Worm (Caenorhabditis elegans) whole organism, L3 larva: ENCODE results near the gene C28H8.5.

Experiments used
- R02D3.7 ChIP-seq: fragments of 150-350 bp; optimal IDR thresholded peaks from 2 replicates; lab custom pipeline; 2014; ENCODE audit warnings: missing biosample characterization, missing genetic modification characterization
- aly-2 ChIP-seq: fragments of 150-350 bp; optimal IDR thresholded peaks from 2 replicates; lab custom pipeline; 2014; ENCODE audit warnings: missing biosample characterization, missing genetic modification characterization
- ama-1 ChIP-seq: fragments of 150-350 bp; optimal IDR thresholded peaks from 2 replicates; lab custom pipeline; 2018
- ceh-16 ChIP-seq: sonication (generic microtip); optimal IDR thresholded peaks from 2 replicates; lab custom pipeline; 2017; ENCODE audit warnings: missing biosample characterization, missing genetic modification characterization
- daf-12 ChIP-seq: fragments of 150-350 bp; optimal IDR thresholded peaks from 2 replicates; lab custom pipeline; 2014; ENCODE audit warnings: missing biosample characterization, missing genetic modification reagents, missing genetic modification characterization
- egl-5 ChIP-seq: fragments of 150-350 bp; optimal IDR thresholded peaks from 2 replicates; lab custom pipeline; 2017; ENCODE audit warnings: missing biosample characterization, missing genetic modification reagents, missing genetic modification characterization, inconsistent platforms
- elt-1 ChIP-seq: fragments of 150-350 bp; optimal IDR thresholded peaks from 2 replicates; lab custom pipeline; 2014; ENCODE audit warnings: missing biosample characterization, missing genetic modification characterization
- elt-2 ChIP-seq: sonication (generic microtip); optimal IDR thresholded peaks from 2 replicates; lab custom pipeline; 2016; ENCODE audit warnings: missing genetic modification reagents, mild to moderate bottlenecking, missing genetic modification characterization, missing compliant biosample characterization
- elt-3 ChIP-seq, 3 experiments: fragments of 150-350 bp in 1 of 3; sonication (generic microtip) in 2 of 3; optimal IDR thresholded peaks; 2 replicates in 2 of 3; 4 replicates in 1 of 3; lab custom pipeline; 2014 to 2017; ENCODE audit warnings: missing biosample characterization in 3 of 3, missing genetic modification characterization in 3 of 3
- eor-1 ChIP-seq, 2 experiments: fragments of 150-350 bp; optimal IDR thresholded peaks; 2 replicates each; lab custom pipeline; 2014 to 2018; ENCODE audit warnings: missing biosample characterization in 2 of 2, missing genetic modification characterization in 2 of 2
- fkh-10 ChIP-seq: sonication (generic microtip); optimal IDR thresholded peaks from 2 replicates; lab custom pipeline; 2017; ENCODE audit warnings: missing biosample characterization, missing genetic modification reagents, missing genetic modification characterization
- fkh-2 ChIP-seq: fragments of 150-350 bp; optimal IDR thresholded peaks from 2 replicates; lab custom pipeline; 2014; ENCODE audit warnings: missing biosample characterization, missing genetic modification reagents, missing genetic modification characterization
- fos-1 ChIP-seq: fragments of 150-350 bp; optimal IDR thresholded peaks from 2 replicates; lab custom pipeline; 2014; ENCODE audit warnings: missing biosample characterization, missing genetic modification characterization
- hmg-11 ChIP-seq: sonication (generic microtip); optimal IDR thresholded peaks from 2 replicates; lab custom pipeline; 2016; ENCODE audit warnings: missing genetic modification characterization, missing compliant biosample characterization
- jun-1 ChIP-seq: fragments of 150-350 bp; optimal IDR thresholded peaks from 2 replicates; lab custom pipeline; 2014; ENCODE audit warnings: missing biosample characterization, missing genetic modification reagents, missing genetic modification characterization
- lin-15B ChIP-seq: fragments of 150-350 bp; optimal IDR thresholded peaks from 2 replicates; lab custom pipeline; 2014; ENCODE audit warnings: missing biosample characterization, missing genetic modification characterization
- lin-39 ChIP-seq: fragments of 150-350 bp; optimal IDR thresholded peaks from 2 replicates; lab custom pipeline; 2018; ENCODE audit warnings: missing biosample characterization, missing genetic modification reagents, missing genetic modification characterization
- lsy-12 ChIP-seq: sonication (generic microtip); optimal IDR thresholded peaks from 2 replicates; lab custom pipeline; 2016; ENCODE audit warnings: mild to moderate bottlenecking, missing genetic modification characterization, missing compliant biosample characterization
- mml-1 ChIP-seq: fragments of 150-350 bp; sonication (generic microtip); optimal IDR thresholded peaks from 3 replicates; lab custom pipeline; 2014; ENCODE audit warnings: missing biosample characterization, missing genetic modification characterization
- nfya-1 ChIP-seq: sonication (generic microtip); optimal IDR thresholded peaks from 2 replicates; lab custom pipeline; 2017; ENCODE audit warnings: missing genetic modification characterization, mild to moderate bottlenecking, missing compliant biosample characterization, antibody characterized with exemption, moderate library complexity; ENCODE audit not compliant: insufficient read depth
- nhr-12 ChIP-seq: fragments of 150-350 bp; optimal IDR thresholded peaks from 2 replicates; lab custom pipeline; 2014; ENCODE audit warnings: missing biosample characterization, missing genetic modification characterization
- nhr-23 ChIP-seq: fragments of 150-350 bp; optimal IDR thresholded peaks from 2 replicates; lab custom pipeline; 2014; ENCODE audit warnings: missing biosample characterization, missing genetic modification reagents, missing genetic modification characterization
- nhr-237 ChIP-seq: fragments of 150-350 bp; optimal IDR thresholded peaks from 2 replicates; lab custom pipeline; 2014; ENCODE audit warnings: missing biosample characterization, missing genetic modification characterization
- nhr-25 ChIP-seq: sonication (generic microtip); optimal IDR thresholded peaks from 2 replicates; lab custom pipeline; 2017; ENCODE audit warnings: missing biosample characterization, missing genetic modification characterization
- nhr-43 ChIP-seq: sonication (generic microtip); optimal IDR thresholded peaks from 2 replicates; lab custom pipeline; 2016; ENCODE audit warnings: mild to moderate bottlenecking, missing genetic modification characterization, missing compliant biosample characterization; ENCODE audit not compliant: poor library complexity, severe bottlenecking
- nhr-67 ChIP-seq: fragments of 150-350 bp; optimal IDR thresholded peaks from 2 replicates; lab custom pipeline; 2014; ENCODE audit warnings: missing biosample characterization, missing genetic modification characterization
- nhr-77 ChIP-seq: fragments of 150-350 bp; optimal IDR thresholded peaks from 2 replicates; lab custom pipeline; 2014; ENCODE audit warnings: missing biosample characterization, missing genetic modification characterization
- pha-4 ChIP-seq: fragments of 150-350 bp; optimal IDR thresholded peaks from 2 replicates; lab custom pipeline; 2014; ENCODE audit warnings: missing biosample characterization, missing genetic modification reagents, missing genetic modification characterization
- pqm-1 ChIP-seq: fragments of 150-350 bp; optimal IDR thresholded peaks from 2 replicates; lab custom pipeline; 2017; ENCODE audit warnings: missing biosample characterization, missing genetic modification characterization, inconsistent platforms
- sea-2 ChIP-seq: fragments of 150-350 bp; sonication (generic microtip); optimal IDR thresholded peaks from 4 replicates; lab custom pipeline; 2014; ENCODE audit warnings: missing biosample characterization, missing genetic modification reagents, missing genetic modification characterization
- skn-1 ChIP-seq: fragments of 150-350 bp; optimal IDR thresholded peaks from 2 replicates; lab custom pipeline; 2014; ENCODE audit warnings: missing biosample characterization, missing genetic modification characterization
- tbx-2 ChIP-seq: sonication (generic microtip); optimal IDR thresholded peaks from 2 replicates; lab custom pipeline; 2016; ENCODE audit warnings: mild to moderate bottlenecking, missing genetic modification characterization, missing compliant biosample characterization
- unc-39 ChIP-seq: sonication (generic microtip); optimal IDR thresholded peaks from 4 replicates; lab custom pipeline; 2017; ENCODE audit warnings: missing biosample characterization, missing genetic modification characterization
- unc-62 ChIP-seq: fragments of 150-350 bp; sonication (generic microtip); optimal IDR thresholded peaks from 4 replicates; lab custom pipeline; 2014; ENCODE audit warnings: missing biosample characterization, missing genetic modification reagents, missing genetic modification characterization
- ztf-4 ChIP-seq: fragments of 150-350 bp; optimal IDR thresholded peaks from 2 replicates; lab custom pipeline; 2014; ENCODE audit warnings: missing biosample characterization, missing genetic modification characterization

Gene C28H8.5

ce11 chrIII:5875705-5876104, 8.4 kb upstream of the C28H8.5 start:
- no peak for TF ChIP-seq ceh-16 (tag; lab: Kevin White, UChicago)
- no peak for TF ChIP-seq eor-1 (tag; optimal IDR thresholded peaks at IDR 0.05; lab: Kevin White, UChicago)
- no peak for TF ChIP-seq nhr-237 (tag; lab: Kevin White, UChicago)
- no peak for TF ChIP-seq nhr-77 (tag; lab: Kevin White, UChicago)
- TF ChIP-seq skn-1: no peak
- no peak for TF ChIP-seq nhr-12
- TF ChIP-seq elt-1 (tag; lab: Kevin White, UChicago): peak; percentile 64
- no peak for TF ChIP-seq fkh-2 (tag; lab: Kevin White, UChicago)
- TF ChIP-seq elt-2 (tag; lab: Kevin White, UChicago): peak; percentile 48
- TF ChIP-seq fos-1 (tag; lab: Kevin White, UChicago): no peak
- TF ChIP-seq nfya-1 (tag; lab: Kevin White, UChicago): no peak

- TF ChIP-seq elt-3 (tag; optimal IDR thresholded peaks at IDR 0.05; lab: Kevin White, UChicago) (peak in 1 of 3 experiments; percentile 7), lin-39 (tag; lab: Kevin White, UChicago) (no peak), fkh-10 (GFP tag; lab: Kevin White, UChicago) (no peak), nhr-25 (tag; lab: Kevin White, UChicago) (peak; percentile 58), lin-15B (tag; lab: Kevin White, UChicago) (peak; percentile 42), ceh-16 (tag; lab: Kevin White, UChicago) (no peak), elt-1 (tag; lab: Kevin White, UChicago) (no peak), hmg-11 (tag; lab: Kevin White, UChicago) (no peak), daf-12 (tag; lab: Kevin White, UChicago) (no peak), skn-1 (no peak), fkh-2 (tag; lab: Kevin White, UChicago) (no peak), elt-2 (tag; lab: Kevin White, UChicago) (peak; percentile 3), ztf-4 (tag; lab: Kevin White, UChicago) (no peak), egl-5 (tag; lab: Kevin White, UChicago) (no peak), mml-1 (tag; lab: Kevin White, UChicago) (no peak), aly-2 (tag; lab: Kevin White, UChicago) (no peak), nhr-237 (tag; lab: Kevin White, UChicago) (no peak), nhr-43 (no peak), sea-2 (GFP tag; lab: Kevin White, UChicago) (no peak), jun-1 (tag; lab: Kevin White, UChicago) (no peak), nhr-12 (no peak), lsy-12 (tag; lab: Kevin White, UChicago) (peak; percentile 27), fos-1 (tag; lab: Kevin White, UChicago) (no peak), ama-1 (peak; percentile 93), pha-4 (peak; percentile 64), nhr-23 (peak; percentile 43), unc-39 (tag; lab: Kevin White, UChicago) (no peak), nfya-1 (tag; lab: Kevin White, UChicago) (no peak), nhr-67 (no peak)
These were observed 7.9 kb upstream of the C28H8.5 start, which contains the start of gene aldo-2 for ce11 chrIII:5876140-5876675. TSS of gene aldo-2 (minus strand) at chrIII:5876625.

ce11 chrIII:5876867-5877641, 7.1 kb upstream of the C28H8.5 start:
- TF ChIP-seq tbx-2 (no peak), nhr-23 (peak; percentile 10), sea-2 (GFP tag; lab: Kevin White, UChicago) (no peak), unc-62 (GFP tag; lab: Kevin White, UChicago) (no peak), skn-1 (no peak), eor-1 (tag; optimal IDR thresholded peaks at IDR 0.05; lab: Kevin White, UChicago) (no peak), pha-4 (no peak), jun-1 (tag; lab: Kevin White, UChicago) (no peak), R02D3.7 (no peak), nhr-43 (no peak), unc-39 (tag; lab: Kevin White, UChicago) (no peak), elt-2 (tag; lab: Kevin White, UChicago) (peak; percentile 51), pqm-1 (tag; lab: Kevin White, UChicago) (no peak), lin-39 (tag; lab: Kevin White, UChicago) (no peak), ceh-16 (tag; lab: Kevin White, UChicago) (no peak), nhr-12 (no peak)
